Worm (Caenorhabditis elegans) whole organism, L1 larva: ENCODE results near the gene cif-1.

Source experiments
- C04F5.9 ChIP-seq: sonication (generic microtip); optimal IDR thresholded peaks from 2 replicates; lab custom pipeline; 2016; ENCODE audit warnings: missing genetic modification characterization, missing compliant biosample characterization
- C34B4.2 ChIP-seq: sonication (generic microtip); optimal IDR thresholded peaks from 2 replicates; lab custom pipeline; 2017; ENCODE audit warnings: mild to moderate bottlenecking, missing genetic modification characterization, missing compliant biosample characterization
- Y116A8C.19 ChIP-seq: sonication (generic microtip); optimal IDR thresholded peaks from 2 replicates; lab custom pipeline; 2016; ENCODE audit warnings: missing compliant biosample characterization, missing genetic modification characterization, borderline replicate concordance
- aha-1 ChIP-seq: fragments of 150-350 bp; optimal IDR thresholded peaks from 2 replicates; lab custom pipeline; 2014; ENCODE audit warnings: missing biosample characterization, missing genetic modification characterization
- aly-2 ChIP-seq: fragments of 150-350 bp; optimal IDR thresholded peaks from 2 replicates; lab custom pipeline; 2014; ENCODE audit warnings: missing biosample characterization, missing genetic modification characterization
- blmp-1 ChIP-seq: fragments of 150-350 bp; optimal IDR thresholded peaks from 2 replicates; lab custom pipeline; 2014; ENCODE audit warnings: missing biosample characterization, missing genetic modification characterization
- ceh-63 ChIP-seq: fragments of 200-800 bp; sonication (Bioruptor generic); optimal IDR thresholded peaks from 2 replicates; lab custom pipeline; 2018; ENCODE audit warnings: mild to moderate bottlenecking, missing genetic modification characterization, missing compliant biosample characterization
- ceh-8 ChIP-seq: fragments of 200-800 bp; sonication (Bioruptor generic); optimal IDR thresholded peaks from 2 replicates; lab custom pipeline; 2018; ENCODE audit warnings: mild to moderate bottlenecking, missing genetic modification characterization, moderate library complexity, missing compliant biosample characterization
- ceh-82 ChIP-seq, 3 experiments: fragments of 150-350 bp in 1 of 3; sonication (generic microtip) in 2 of 3; optimal IDR thresholded peaks; 2 replicates each; lab custom pipeline; 2014 to 2017; ENCODE audit warnings: missing biosample characterization in 3 of 3, missing genetic modification characterization in 3 of 3
- ceh-90 ChIP-seq: sonication (generic microtip); optimal IDR thresholded peaks from 2 replicates; lab custom pipeline; 2016; ENCODE audit warnings: missing genetic modification characterization, missing compliant biosample characterization
- efl-1 ChIP-seq, 4 experiments: fragments of 150-350 bp; optimal IDR thresholded peaks in 3 of 4; peaks in 1 of 4; 1 replicate in 1 of 4; 2 replicates in 3 of 4; lab custom pipeline; 2014; ENCODE audit warnings: missing biosample characterization in 2 of 4, missing genetic modification characterization in 2 of 4, missing genetic modification reagents in 2 of 4
- efl-3 ChIP-seq: fragments of 200-800 bp; sonication (Bioruptor generic); optimal IDR thresholded peaks from 2 replicates; lab custom pipeline; 2018; ENCODE audit warnings: mild to moderate bottlenecking, missing genetic modification characterization, missing compliant biosample characterization
- egl-27 ChIP-seq, 2 experiments: fragments of 150-350 bp in 1 of 2; sonication (generic microtip); optimal IDR thresholded peaks; 3 replicates each; lab custom pipeline; 2017 to 2018; ENCODE audit warnings: missing biosample characterization in 2 of 2, missing genetic modification characterization in 2 of 2, missing genetic modification reagents in 2 of 2
- ets-5 ChIP-seq: fragments of 200-800 bp; sonication (Bioruptor generic); IDR thresholded peaks from 2 replicates; pipeline ENCODE4 v1.3.6; 2022; ENCODE audit warnings: missing genetic modification characterization, missing compliant biosample characterization
- fkh-10 ChIP-seq: sonication (generic microtip); optimal IDR thresholded peaks from 2 replicates; lab custom pipeline; 2017; ENCODE audit warnings: missing biosample characterization, missing genetic modification reagents, missing genetic modification characterization
- hlh-4 ChIP-seq: sonication (generic microtip); optimal IDR thresholded peaks from 2 replicates; lab custom pipeline; 2016; ENCODE audit warnings: mild to moderate bottlenecking, missing genetic modification characterization, missing compliant biosample characterization
- hpl-2 ChIP-seq: fragments of 150-350 bp; optimal IDR thresholded peaks from 2 replicates; lab custom pipeline; 2014; ENCODE audit warnings: missing biosample characterization, missing genetic modification reagents, missing genetic modification characterization
- isw-1 ChIP-seq: fragments of 200-800 bp; sonication (Bioruptor generic); IDR thresholded peaks from 2 replicates; pipeline ENCODE4 v1.3.6; 2022; ENCODE audit warnings: missing genetic modification characterization, missing compliant biosample characterization
- lin-13 ChIP-seq: fragments of 150-350 bp; optimal IDR thresholded peaks from 2 replicates; lab custom pipeline; 2014; ENCODE audit warnings: missing biosample characterization, missing genetic modification reagents, missing genetic modification characterization
- lin-14 ChIP-seq: fragments of 200-800 bp; sonication (Bioruptor generic); optimal IDR thresholded peaks from 2 replicates; lab custom pipeline; 2018; ENCODE audit warnings: mild to moderate bottlenecking, missing genetic modification characterization, moderate library complexity, missing compliant biosample characterization
- lin-15B ChIP-seq: fragments of 150-350 bp; sonication (generic microtip); optimal IDR thresholded peaks from 3 replicates; lab custom pipeline; 2014; ENCODE audit warnings: missing biosample characterization, missing genetic modification characterization
- lsy-2 ChIP-seq, 2 experiments: fragments of 150-350 bp; optimal IDR thresholded peaks; 2 replicates each; lab custom pipeline; 2014; ENCODE audit warnings: missing biosample characterization in 2 of 2, missing genetic modification characterization in 2 of 2
- mdl-1 ChIP-seq, 2 experiments: fragments of 150-350 bp; optimal IDR thresholded peaks; 2 replicates each; lab custom pipeline; 2014 to 2017; ENCODE audit warnings: missing biosample characterization in 2 of 2, missing genetic modification characterization in 2 of 2, inconsistent platforms in 1 of 2
- mep-1 ChIP-seq: fragments of 150-350 bp; optimal IDR thresholded peaks from 2 replicates; lab custom pipeline; 2014; ENCODE audit warnings: missing biosample characterization, missing genetic modification characterization
- nhr-11 ChIP-seq: fragments of 150-350 bp; optimal IDR thresholded peaks from 2 replicates; lab custom pipeline; 2014; ENCODE audit warnings: missing biosample characterization, missing genetic modification characterization
- nhr-19 ChIP-seq: fragments of 200-800 bp; sonication (Bioruptor generic); conservative IDR thresholded peaks from 2 replicates; pipeline ENCODE4 v1.3.6; 2022; ENCODE audit warnings: missing genetic modification characterization, missing compliant biosample characterization
- nhr-237 ChIP-seq: fragments of 150-350 bp; optimal IDR thresholded peaks from 2 replicates; lab custom pipeline; 2014; ENCODE audit warnings: missing biosample characterization, missing genetic modification characterization
- nhr-71 ChIP-seq: sonication (generic microtip); optimal IDR thresholded peaks from 2 replicates; lab custom pipeline; 2016; ENCODE audit warnings: mild to moderate bottlenecking, missing genetic modification characterization, moderate library complexity, missing compliant biosample characterization
- nhr-76 ChIP-seq: sonication (generic microtip); optimal IDR thresholded peaks from 2 replicates; lab custom pipeline; 2017; ENCODE audit warnings: missing biosample characterization, missing genetic modification characterization
- nhr-85 ChIP-seq: sonication (generic microtip); peaks from one replicate; lab custom pipeline; 2016; ENCODE audit warnings: missing genetic modification characterization, inconsistent platforms, missing compliant biosample characterization
- pag-3 ChIP-seq: sonication (generic microtip); optimal IDR thresholded peaks from 2 replicates; lab custom pipeline; 2017; ENCODE audit warnings: missing genetic modification characterization, mild to moderate bottlenecking, missing compliant biosample characterization, antibody characterized with exemption, borderline replicate concordance; ENCODE audit not compliant: insufficient read depth
- pqm-1 ChIP-seq: sonication (generic microtip); optimal IDR thresholded peaks from 3 replicates; lab custom pipeline; 2017; ENCODE audit warnings: missing biosample characterization, missing genetic modification characterization
- rnt-1 ChIP-seq: sonication (generic microtip); optimal IDR thresholded peaks from 2 replicates; lab custom pipeline; 2016; ENCODE audit warnings: mild to moderate bottlenecking, missing genetic modification characterization, moderate library complexity, missing compliant biosample characterization
- snpc-4 ChIP-seq: fragments of 150-350 bp; optimal IDR thresholded peaks from 2 replicates; lab custom pipeline; 2014; ENCODE audit warnings: missing biosample characterization, missing genetic modification characterization
- snu-23 ChIP-seq: sonication (generic microtip); optimal IDR thresholded peaks from 2 replicates; lab custom pipeline; 2016; ENCODE audit warnings: missing genetic modification characterization, missing compliant biosample characterization
- tbx-2 ChIP-seq: sonication (generic microtip); optimal IDR thresholded peaks from 2 replicates; lab custom pipeline; 2016; ENCODE audit warnings: missing genetic modification characterization, missing compliant biosample characterization
- tlp-1 ChIP-seq: fragments of 150-350 bp; optimal IDR thresholded peaks from 2 replicates; lab custom pipeline; 2014; ENCODE audit warnings: missing biosample characterization, missing genetic modification characterization
- unc-130 ChIP-seq: fragments of 150-350 bp; optimal IDR thresholded peaks from 2 replicates; lab custom pipeline; 2017; ENCODE audit warnings: missing biosample characterization, missing genetic modification characterization, inconsistent platforms
- unc-86 ChIP-seq: sonication (generic microtip); optimal IDR thresholded peaks from 2 replicates; lab custom pipeline; 2016; ENCODE audit warnings: missing genetic modification characterization, missing compliant biosample characterization
- xbp-1 ChIP-seq: sonication (generic microtip); optimal IDR thresholded peaks from 2 replicates; lab custom pipeline; 2016; ENCODE audit warnings: missing genetic modification characterization, missing compliant biosample characterization
- zag-1 ChIP-seq: fragments of 150-350 bp; optimal IDR thresholded peaks from 2 replicates; lab custom pipeline; 2014; ENCODE audit warnings: missing biosample characterization, missing genetic modification characterization

cif-1 gene

ce11 chrIV:4710459-4710858 lies at the start of gene cif-1:
cif-1 (minus strand) TSS chrIV:4710755.
- TF ChIP-seq efl-1 (optimal IDR thresholded peaks at IDR 0.05; lab: Kevin White, UChicago) (no peak), efl-1 (GFP tag; optimal IDR thresholded peaks at IDR 0.05 in 1 of 2; lab: Kevin White, UChicago) (peak in 1 of 2 experiments; percentile 67), mep-1 (tag; lab: Kevin White, UChicago) (no peak)
- TF ChIP-seq, all 84 proteins: peak for 1

ce11 chrIV:4758659-4759058 lies 48.1 kb upstream of the cif-1 start, which contains the start of gene Y17G9B.8:
Y17G9B.8 (minus strand) TSS chrIV:4758840.
- TF ChIP-seq nhr-85 = no peak
- peak; percentile 10 to 33 for TF ChIP-seq lsy-2 (tag; optimal IDR thresholded peaks at IDR 0.05; lab: Kevin White, UChicago)
- TF ChIP-seq C04F5.9 (tag; lab: Kevin White, UChicago) = no peak
- no peak for TF ChIP-seq unc-86 (tag; lab: Kevin White, UChicago)

- no peak for TF ChIP-seq pag-3
- no peak for TF ChIP-seq pqm-1 (tag; lab: Kevin White, UChicago)
- TF ChIP-seq tbx-2 (tag; lab: Kevin White, UChicago) = no peak
- TF ChIP-seq mdl-1 (tag; optimal IDR thresholded peaks at IDR 0.05; lab: Kevin White, UChicago) = no peak
- TF ChIP-seq ceh-8 (GFP tag; lab: Kevin White, UChicago) = no peak
- no peak for TF ChIP-seq ceh-82 (tag; optimal IDR thresholded peaks at IDR 0.05; lab: Kevin White, UChicago)
- TF ChIP-seq, all 84 proteins: peak for 0
These were observed 45.5 kb upstream of the cif-1 start, which contains the start of the genes fbxb-77 and Y17G9B.11 for ce11 chrIV:4755929-4756655. fbxb-77 (minus strand) TSS chrIV:4756157. Y17G9B.11 (plus strand) TSS chrIV:4756605.

ce11 chrIV:4751814-4752213 lies 41.3 kb upstream of the cif-1 start, which contains the start of gene Y17G9B.4:
Y17G9B.4 (plus strand) TSS chrIV:4752119.
- no peak for TF ChIP-seq egl-27 (tag; optimal IDR thresholded peaks at IDR 0.05; lab: Kevin White, UChicago)
- TF ChIP-seq aly-2 (tag; lab: Kevin White, UChicago) = no peak
- no peak for TF ChIP-seq lin-15B (tag; lab: Kevin White, UChicago)
- no peak for TF ChIP-seq isw-1 (GFP tag; lab: Robert Waterston, UW)
- TF ChIP-seq tbx-2 (tag; lab: Kevin White, UChicago) = no peak
- TF ChIP-seq lin-14 = no peak
- TF ChIP-seq nhr-11 (tag; lab: Kevin White, UChicago) = no peak
- no peak for TF ChIP-seq nhr-71 (tag; lab: Kevin White, UChicago)
- no peak for TF ChIP-seq unc-130 (tag; lab: Kevin White, UChicago)
- no peak for TF ChIP-seq hpl-2 (GFP tag; lab: Kevin White, UChicago)
- no peak for TF ChIP-seq nhr-237 (tag; lab: Kevin White, UChicago)
- TF ChIP-seq fkh-10 (GFP tag; lab: Kevin White, UChicago) = no peak
- no peak for TF ChIP-seq nhr-76 (tag; lab: Kevin White, UChicago)

ce11 chrIV:4749728-4750278 lies 39.2 kb upstream of the cif-1 start, which contains the start of the genes rpl-20 and Y17G9B.5:
rpl-20 (minus strand) TSS chrIV:4749778.
Y17G9B.5 (plus strand) TSS chrIV:4750240.
- no peak for TF ChIP-seq tlp-1 (tag; lab: Kevin White, UChicago)
- peak; percentile 99 for TF ChIP-seq zag-1
- peak; percentile 94 for TF ChIP-seq blmp-1
- peak; percentile 100 for TF ChIP-seq mep-1 (tag; lab: Kevin White, UChicago)
- peak; percentile 100 for TF ChIP-seq lin-13 (GFP tag; lab: Kevin White, UChicago)
- peak; percentile 75 for TF ChIP-seq ceh-90 (tag; lab: Kevin White, UChicago)
- TF ChIP-seq ceh-63 (GFP tag; lab: Kevin White, UChicago) = peak; percentile 96
- TF ChIP-seq unc-130 (tag; lab: Kevin White, UChicago) = peak; percentile 100
- TF ChIP-seq efl-3 (GFP tag; lab: Kevin White, UChicago) = peak; percentile 98
- peak; percentile 100 for TF ChIP-seq ets-5 (GFP tag; lab: Robert Waterston, UW)
- TF ChIP-seq xbp-1 (tag; lab: Kevin White, UChicago) = peak; percentile 100
- TF ChIP-seq hlh-4 (tag; lab: Kevin White, UChicago) = peak; percentile 70
- TF ChIP-seq nhr-237 (tag; lab: Kevin White, UChicago) = peak; percentile 99
- peak; percentile 100 for TF ChIP-seq unc-86 (tag; lab: Kevin White, UChicago)
- TF ChIP-seq pqm-1 (tag; lab: Kevin White, UChicago) = peak; percentile 88
- TF ChIP-seq snpc-4 (tag; lab: Kevin White, UChicago) = peak; percentile 95
- TF ChIP-seq snu-23 (GFP tag; lab: Kevin White, UChicago) = peak; percentile 100
- peak; percentile 100 for TF ChIP-seq nhr-85
- peak; percentile 99 for TF ChIP-seq fkh-10 (GFP tag; lab: Kevin White, UChicago)
- peak; percentile 98 for TF ChIP-seq aha-1 (tag; lab: Kevin White, UChicago)
- peak; percentile 100 for TF ChIP-seq nhr-19 (GFP tag; lab: Robert Waterston, UW)
- TF ChIP-seq C34B4.2 (tag; lab: Kevin White, UChicago) = peak; percentile 98
- TF ChIP-seq Y116A8C.19 = peak; percentile 81
- peak; percentile 99 for TF ChIP-seq rnt-1 (tag; lab: Kevin White, UChicago)
- TF ChIP-seq nhr-11 (tag; lab: Kevin White, UChicago) = peak; percentile 98
